Fruit fly (Drosophila melanogaster) whole organism, embryonic: ENCODE data around the gene CG42869.
A peak's percentile ranks its signal among the peaks of the same experiment; 100 is the strongest.

Source experiments
- Atf3 ChIP-seq: fragments of 200-800 bp; sonication (Bioruptor generic); optimal IDR thresholded peaks from 3 replicates; lab custom pipeline; 2016; ENCODE audit warnings: missing biosample characterization, missing genetic modification characterization
- Awh ChIP-seq: fragments of 200-800 bp; sonication (Bioruptor generic); IDR thresholded peaks from 2 replicates; pipeline ENCODE4, ENCODE4 v1.3.6; 2022; ENCODE audit warnings: missing biosample characterization, missing genetic modification characterization
- CG15601 ChIP-seq: fragments of 200-800 bp; sonication (Bioruptor generic); optimal IDR thresholded peaks from 3 replicates; lab custom pipeline; 2019; ENCODE audit warnings: missing biosample characterization, mild to moderate bottlenecking, missing genetic modification characterization, moderate library complexity
- CG18619 ChIP-seq: fragments of 200-800 bp; sonication (Bioruptor generic); optimal IDR thresholded peaks from 3 replicates; lab custom pipeline; 2017; ENCODE audit warnings: missing biosample characterization, mild to moderate bottlenecking, missing genetic modification characterization
- CG2116 ChIP-seq: fragments of 200-800 bp; sonication (Bioruptor generic); optimal IDR thresholded peaks from 3 replicates; lab custom pipeline; 2018; ENCODE audit warnings: missing biosample characterization, mild to moderate bottlenecking, missing genetic modification characterization
- CG3065 ChIP-seq: fragments of 200-800 bp; sonication (Bioruptor generic); optimal IDR thresholded peaks from 2 replicates; lab custom pipeline; 2016; ENCODE audit warnings: missing biosample characterization, missing genetic modification characterization
- CG4282 ChIP-seq: fragments of 200-800 bp; sonication (Bioruptor generic); optimal IDR thresholded peaks from 2 replicates; lab custom pipeline; 2016; ENCODE audit warnings: missing biosample characterization, missing genetic modification characterization
- CG4404 ChIP-seq: fragments of 200-800 bp; sonication (Bioruptor generic); IDR thresholded peaks from 2 replicates; pipeline ENCODE4 v1.3.6; 2022; ENCODE audit warnings: missing biosample characterization, missing genetic modification characterization
- CG6813 ChIP-seq: fragments of 200-800 bp; sonication (Bioruptor generic); optimal IDR thresholded peaks from 2 replicates; lab custom pipeline; 2017; ENCODE audit warnings: missing biosample characterization, missing genetic modification characterization, mild to moderate bottlenecking, moderate library complexity, missing genetic modification reagents
- CG7928 ChIP-seq: fragments of 200-800 bp; sonication (Bioruptor generic); optimal IDR thresholded peaks from 2 replicates; lab custom pipeline; 2017; ENCODE audit warnings: missing biosample characterization, mild to moderate bottlenecking, missing genetic modification characterization
- CG7987 ChIP-seq: fragments of 200-800 bp; sonication (Bioruptor generic); optimal IDR thresholded peaks from 2 replicates; lab custom pipeline; 2018; ENCODE audit warnings: missing biosample characterization, mild to moderate bottlenecking, missing genetic modification characterization, moderate library complexity
- CG8388 ChIP-seq: fragments of 200-800 bp; sonication (Bioruptor generic); optimal IDR thresholded peaks from 2 replicates; lab custom pipeline; 2019; ENCODE audit warnings: missing biosample characterization, mild to moderate bottlenecking, missing genetic modification characterization, moderate library complexity
- CG9437 ChIP-seq: fragments of 200-800 bp; sonication (Bioruptor generic); optimal IDR thresholded peaks from 2 replicates; lab custom pipeline; 2018; ENCODE audit warnings: missing biosample characterization, mild to moderate bottlenecking, missing genetic modification characterization
- CG9797 ChIP-seq: fragments of 200-800 bp; sonication (Bioruptor generic); optimal IDR thresholded peaks from 3 replicates; lab custom pipeline; 2018; ENCODE audit warnings: missing biosample characterization, mild to moderate bottlenecking, missing genetic modification characterization
- CrebB ChIP-seq: fragments of 200-800 bp; sonication (Bioruptor generic); optimal IDR thresholded peaks from 3 replicates; lab custom pipeline; 2018; ENCODE audit warnings: missing biosample characterization, mild to moderate bottlenecking, missing genetic modification characterization
- Dp ChIP-seq: fragments of 200-800 bp; sonication (Bioruptor generic); optimal IDR thresholded peaks from 2 replicates; lab custom pipeline; 2018; ENCODE audit warnings: missing biosample characterization, mild to moderate bottlenecking, missing genetic modification characterization, moderate library complexity
- Eip74EF ChIP-seq, 2 experiments: fragments of 200-800 bp in 1 of 2; fragments of >200 bp in 1 of 2; sonication (Bioruptor generic) in 1 of 2; optimal IDR thresholded peaks; 2 replicates each; lab custom pipeline; 2017 to 2019; ENCODE audit warnings: missing biosample characterization in 2 of 2, missing genetic modification characterization in 2 of 2, mild to moderate bottlenecking in 1 of 2, moderate library complexity in 1 of 2
- HLH54F ChIP-seq: fragments of 200-800 bp; sonication (Bioruptor generic); optimal IDR thresholded peaks from 3 replicates; lab custom pipeline; 2016; ENCODE audit warnings: missing biosample characterization, missing genetic modification characterization
- HmgZ ChIP-seq: fragments of 200-800 bp; sonication (Bioruptor generic); optimal IDR thresholded peaks from 2 replicates; lab custom pipeline; 2018; ENCODE audit warnings: missing biosample characterization, mild to moderate bottlenecking, missing genetic modification characterization
- Hr3 ChIP-seq: fragments of 200-800 bp; sonication (Bioruptor generic); optimal IDR thresholded peaks from 3 replicates; lab custom pipeline; 2016; ENCODE audit warnings: missing biosample characterization, missing genetic modification characterization
- Hr39 ChIP-seq: fragments of >200 bp; optimal IDR thresholded peaks from 2 replicates; lab custom pipeline; 2017
- Lhr ChIP-seq: fragments of 200-800 bp; sonication (Bioruptor generic); optimal IDR thresholded peaks from 3 replicates; lab custom pipeline; 2017; ENCODE audit warnings: mild to moderate bottlenecking, missing biosample characterization, missing genetic modification reagents, missing genetic modification characterization
- MBD-R2 ChIP-seq: fragments of 200-800 bp; sonication (Bioruptor generic); IDR thresholded peaks from 2 replicates; pipeline ENCODE4 v1.3.6; 2022; ENCODE audit warnings: missing biosample characterization, missing genetic modification characterization
- MESR4 ChIP-seq: fragments of 200-800 bp; sonication (Bioruptor generic); optimal IDR thresholded peaks from 2 replicates; lab custom pipeline; 2018; ENCODE audit warnings: missing biosample characterization, mild to moderate bottlenecking, missing genetic modification characterization, moderate library complexity
- Max ChIP-seq: fragments of 200-800 bp; sonication (Bioruptor generic); optimal IDR thresholded peaks from 2 replicates; lab custom pipeline; 2016; ENCODE audit warnings: missing biosample characterization, mild to moderate bottlenecking, missing genetic modification characterization
- Myb ChIP-seq: fragments of 200-800 bp; sonication (Bioruptor generic); optimal IDR thresholded peaks from 2 replicates; lab custom pipeline; 2016; ENCODE audit warnings: missing biosample characterization, missing genetic modification characterization
- Six4 ChIP-seq: fragments of 200-800 bp; sonication (Bioruptor generic); optimal IDR thresholded peaks from 2 replicates; lab custom pipeline; 2016; ENCODE audit warnings: missing biosample characterization, missing genetic modification characterization
- Ssrp ChIP-seq: fragments of 200-800 bp; sonication (Bioruptor generic); optimal IDR thresholded peaks from 2 replicates; lab custom pipeline; 2018; ENCODE audit warnings: missing biosample characterization, mild to moderate bottlenecking, missing genetic modification characterization, moderate library complexity
- TFAM ChIP-seq: fragments of 200-800 bp; sonication (Bioruptor generic); optimal IDR thresholded peaks from 2 replicates; lab custom pipeline; 2017; ENCODE audit warnings: missing biosample characterization, missing genetic modification characterization, inconsistent platforms
- ci ChIP-seq: fragments of 200-800 bp; sonication (Bioruptor generic); IDR thresholded peaks from 3 replicates; pipeline ENCODE4 v1.3.6; 2022; ENCODE audit warnings: missing biosample characterization, missing genetic modification characterization
- crol ChIP-seq: fragments of 200-800 bp; sonication (Bioruptor generic); IDR thresholded peaks from 2 replicates; pipeline ENCODE4 v1.3.6; 2022; ENCODE audit warnings: missing biosample characterization, missing genetic modification characterization
- crp ChIP-seq, 2 experiments: fragments of 200-800 bp; sonication (Bioruptor generic); optimal IDR thresholded peaks; 2 replicates in 1 of 2; 3 replicates in 1 of 2; lab custom pipeline; 2017; ENCODE audit warnings: missing biosample characterization in 2 of 2, missing genetic modification characterization in 2 of 2, mild to moderate bottlenecking in 1 of 2, moderate library complexity in 1 of 2
- dm ChIP-seq: fragments of 200-800 bp; sonication (Bioruptor generic); optimal IDR thresholded peaks from 3 replicates; lab custom pipeline; 2016; ENCODE audit warnings: missing biosample characterization, missing genetic modification characterization
- dpn ChIP-seq, 2 experiments: fragments of 200-800 bp; sonication (Bioruptor generic); optimal IDR thresholded peaks; 3 replicates each; lab custom pipeline; 2016; ENCODE audit warnings: missing biosample characterization in 2 of 2, missing genetic modification characterization in 2 of 2
- dysf ChIP-seq: fragments of 200-800 bp; sonication (Bioruptor generic); IDR thresholded peaks from 3 replicates; pipeline ENCODE4 v1.3.6; 2022; ENCODE audit warnings: missing biosample characterization, missing genetic modification characterization
- ewg ChIP-seq: fragments of 200-800 bp; sonication (Bioruptor generic); optimal IDR thresholded peaks from 3 replicates; lab custom pipeline; 2017; ENCODE audit warnings: mild to moderate bottlenecking, missing biosample characterization, missing genetic modification reagents, missing genetic modification characterization
- fd3F ChIP-seq: fragments of 200-800 bp; sonication (Bioruptor generic); optimal IDR thresholded peaks from 2 replicates; lab custom pipeline; 2018; ENCODE audit warnings: missing biosample characterization, mild to moderate bottlenecking, missing genetic modification characterization, moderate library complexity
- gsb-n ChIP-seq: fragments of 200-800 bp; sonication (Bioruptor generic); optimal IDR thresholded peaks from 3 replicates; lab custom pipeline; 2018; ENCODE audit warnings: missing biosample characterization, mild to moderate bottlenecking, missing genetic modification characterization
- ham ChIP-seq: fragments of 200-800 bp; sonication (Bioruptor generic); IDR thresholded peaks from 2 replicates; pipeline ENCODE4 v1.3.6; 2022; ENCODE audit warnings: missing biosample characterization, missing genetic modification characterization
- jigr1 ChIP-seq: fragments of 200-800 bp; sonication (Bioruptor generic); IDR thresholded peaks from 3 replicates; pipeline ENCODE4 v1.3.6; 2022; ENCODE audit warnings: missing biosample characterization, missing genetic modification characterization
- klu ChIP-seq: fragments of 200-800 bp; sonication (Bioruptor generic); IDR thresholded peaks from 2 replicates; pipeline ENCODE4 v1.3.6; 2022; ENCODE audit warnings: missing biosample characterization, missing genetic modification characterization
- lola ChIP-seq, 3 experiments: fragments of >200 bp in 2 of 3; fragments of 200-800 bp in 1 of 3; sonication (Bioruptor generic) in 1 of 3; optimal IDR thresholded peaks; 2 replicates each; lab custom pipeline; 2017 to 2019; ENCODE audit warnings: missing biosample characterization in 3 of 3, missing genetic modification characterization in 3 of 3, mild to moderate bottlenecking in 1 of 3, moderate library complexity in 1 of 3
- maf-S ChIP-seq: fragments of 200-800 bp; sonication (Bioruptor generic); optimal IDR thresholded peaks from 2 replicates; lab custom pipeline; 2016; ENCODE audit warnings: missing biosample characterization, missing genetic modification characterization
- pzg ChIP-seq: fragments of 200-800 bp; sonication (Bioruptor generic); optimal IDR thresholded peaks from 3 replicates; lab custom pipeline; 2018; ENCODE audit warnings: missing biosample characterization, mild to moderate bottlenecking, missing genetic modification characterization, moderate library complexity
- sens ChIP-seq: fragments of 200-800 bp; sonication (Bioruptor generic); peaks from one replicate; lab custom pipeline; 2016; ENCODE audit warnings: missing biosample characterization, missing genetic modification characterization
- trem ChIP-seq: fragments of 200-800 bp; optimal IDR thresholded peaks from 3 replicates; lab custom pipeline; 2019; ENCODE audit warnings: missing biosample characterization, mild to moderate bottlenecking, missing genetic modification characterization, moderate library complexity
- tup ChIP-seq: fragments of 200-800 bp; sonication (Bioruptor generic); optimal IDR thresholded peaks from 2 replicates; lab custom pipeline; 2016; ENCODE audit warnings: missing biosample characterization, mild to moderate bottlenecking, missing genetic modification characterization, moderate library complexity
- vfl ChIP-seq: fragments of 200-800 bp; sonication (Bioruptor generic); optimal IDR thresholded peaks from 2 replicates; lab custom pipeline; 2016; ENCODE audit warnings: missing biosample characterization, missing genetic modification characterization
- vvl ChIP-seq: fragments of 200-800 bp; sonication (Bioruptor generic); IDR thresholded peaks from 2 replicates; pipeline ENCODE4 v1.3.6; 2022; ENCODE audit warnings: missing biosample characterization, missing genetic modification characterization

Gene CG42869

dm6 chr3R:21781448-21781847 is 44.8 kb upstream of the CG42869 start (continued):
- no peak for TF ChIP-seq TFAM
- peak; percentile 30 for TF ChIP-seq gsb-n (tag; lab: Kevin White, UChicago)
- no peak for TF ChIP-seq tup (GFP tag; lab: Kevin White, UChicago)
- no peak for TF ChIP-seq crol (GFP tag; lab: Robert Waterston, UW)
- no peak for TF ChIP-seq vfl (GFP tag; lab: Kevin White, UChicago)
- TF ChIP-seq CG3065 (GFP tag; lab: Kevin White, UChicago) = no peak
- no peak for TF ChIP-seq CrebB (tag; lab: Kevin White, UChicago)
- peak; percentile 45 for TF ChIP-seq Six4 (GFP tag; lab: Kevin White, UChicago)
- peak; percentile 63 to 65 for TF ChIP-seq dpn (GFP tag; optimal IDR thresholded peaks at IDR 0.05; lab: Kevin White, UChicago)
- TF ChIP-seq Max (GFP tag; lab: Kevin White, UChicago) = peak; percentile 43
- TF ChIP-seq dm (GFP tag; lab: Kevin White, UChicago) = peak; percentile 47
- no peak for TF ChIP-seq CG8388 (GFP tag; lab: Kevin White, UChicago)
- TF ChIP-seq CG18619 = peak; percentile 48
- TF ChIP-seq ham (GFP tag; lab: Robert Waterston, UW) = no peak
- TF ChIP-seq ci (GFP tag; lab: Robert Waterston, UW) = no peak
- peak; percentile 59 for TF ChIP-seq Ssrp (tag; lab: Kevin White, UChicago)
- TF ChIP-seq maf-S (GFP tag; lab: Kevin White, UChicago) = peak; percentile 22
- peak; percentile 54 for TF ChIP-seq HLH54F
- TF ChIP-seq Hr39 (lab: Kevin White, UChicago) = no peak
- TF ChIP-seq CG4282 (GFP tag; lab: Kevin White, UChicago) = peak; percentile 18
- peak; percentile 86; the same call in 2 of the 3 replicates for TF ChIP-seq dysf (GFP tag; lab: Robert Waterston, UW)
- TF ChIP-seq CG9437 = peak; percentile 20
- no peak for TF ChIP-seq CG7928
- peak; percentile 55 for TF ChIP-seq Hr3 (GFP tag; lab: Kevin White, UChicago)
- peak in 1 of 3 experiments; percentile 71 for TF ChIP-seq lola (GFP tag; optimal IDR thresholded peaks at IDR 0.05; lab: Kevin White, UChicago)
- peak; percentile 41 for TF ChIP-seq CG6813 (GFP tag; lab: Kevin White, UChicago)
- peak; percentile 18 for TF ChIP-seq Atf3 (GFP tag; lab: Kevin White, UChicago)
- TF ChIP-seq ewg (GFP tag; lab: Kevin White, UChicago) = peak; percentile 33
- TF ChIP-seq CG4404 (GFP tag; lab: Robert Waterston, UW) = no peak; the same call in 1 of the 2 replicates
- peak; percentile 62 for TF ChIP-seq fd3F (GFP tag; lab: Kevin White, UChicago)
- TF ChIP-seq CG15601 (tag; lab: Kevin White, UChicago) = peak; percentile 52
- TF ChIP-seq klu (GFP tag; lab: Robert Waterston, UW) = peak; percentile 53; the same call in 1 of the 2 replicates

- TF ChIP-seq CG7987 (no peak), sens (GFP tag; lab: Kevin White, UChicago) (peak; percentile 71), vvl (peak; percentile 29; the same call in 1 of the 2 replicates), Awh (GFP tag; lab: Robert Waterston, UW) (peak; percentile 46; the same call in 1 of the 2 replicates), Eip74EF (GFP tag; optimal IDR thresholded peaks at IDR 0.05; lab: Kevin White, UChicago) (no peak)
Observed at dm6 chr3R:21780086-21780485, 43.4 kb upstream of the CG42869 start.

- TF ChIP-seq vvl (peak; percentile 36; the same call in 1 of the 2 replicates), vfl (GFP tag; lab: Kevin White, UChicago) (no peak), crp (GFP tag; optimal IDR thresholded peaks at IDR 0.05; lab: Kevin White, UChicago) (no peak), jigr1 (no peak), CG2116 (peak; percentile 21), Lhr (GFP tag; lab: Kevin White, UChicago) (peak; percentile 70), Myb (GFP tag; lab: Kevin White, UChicago) (peak; percentile 78), MBD-R2 (GFP tag; lab: Robert Waterston, UW) (peak; percentile 49; the same call in 1 of the 2 replicates), HmgZ (tag; lab: Kevin White, UChicago) (peak; percentile 44), MESR4 (GFP tag; lab: Kevin White, UChicago) (peak; percentile 61), pzg (GFP tag; lab: Kevin White, UChicago) (peak; percentile 91), CG9797 (GFP tag; lab: Kevin White, UChicago) (peak; percentile 74), trem (peak; percentile 69), Dp (GFP tag; lab: Kevin White, UChicago) (peak; percentile 81)
Observed at dm6 chr3R:21777660-21778059, 41.0 kb upstream of the CG42869 start, which contains the start of gene Polr1H. TSS of gene Polr1H (minus strand) at chr3R:21777847.
